Fruit fly (Drosophila melanogaster) whole organism, embryonic: ENCODE results near the gene Sodh2.
A peak's percentile ranks its signal among the peaks of the same experiment; 100 is the strongest.

Experiments used
- Ada2b ChIP-seq: fragments of 200-800 bp; sonication (Bioruptor generic); IDR thresholded peaks from 2 replicates; pipeline ENCODE4 v1.3.6; 2022; ENCODE audit warnings: missing biosample characterization, missing genetic modification characterization
- Awh ChIP-seq: fragments of 200-800 bp; sonication (Bioruptor generic); IDR thresholded peaks from 2 replicates; pipeline ENCODE4, ENCODE4 v1.3.6; 2022; ENCODE audit warnings: missing biosample characterization, missing genetic modification characterization
- Blimp-1 ChIP-seq: fragments of 200-800 bp; sonication (Bioruptor generic); optimal IDR thresholded peaks from 3 replicates; lab custom pipeline; 2018; ENCODE audit warnings: missing biosample characterization, missing genetic modification characterization, mild to moderate bottlenecking, moderate library complexity, missing genetic modification reagents
- CG10267 ChIP-seq: fragments of 200-800 bp; sonication (Bioruptor generic); optimal IDR thresholded peaks from 2 replicates; lab custom pipeline; 2018; ENCODE audit warnings: missing biosample characterization, mild to moderate bottlenecking, missing genetic modification characterization, moderate library complexity
- CG10431 ChIP-seq: fragments of 200-800 bp; sonication (Bioruptor generic); optimal IDR thresholded peaks from 3 replicates; lab custom pipeline; 2018; ENCODE audit warnings: missing biosample characterization, mild to moderate bottlenecking, missing genetic modification characterization
- CG12391 ChIP-seq: fragments of 200-800 bp; sonication (Bioruptor generic); optimal IDR thresholded peaks from 3 replicates; lab custom pipeline; 2018; ENCODE audit warnings: missing biosample characterization, mild to moderate bottlenecking, missing genetic modification characterization, moderate library complexity
- CG15514 ChIP-seq: fragments of 200-800 bp; sonication (Bioruptor generic); optimal IDR thresholded peaks from 3 replicates; lab custom pipeline; 2017; ENCODE audit warnings: missing biosample characterization, missing genetic modification characterization, mild to moderate bottlenecking, moderate library complexity, missing genetic modification reagents
- CG17829 ChIP-seq: fragments of 200-800 bp; optimal IDR thresholded peaks from 2 replicates; lab custom pipeline; 2019; ENCODE audit warnings: missing biosample characterization, mild to moderate bottlenecking, missing genetic modification characterization, moderate library complexity
- CG18011 ChIP-seq: fragments of 200-800 bp; sonication (Bioruptor generic); optimal IDR thresholded peaks from 2 replicates; lab custom pipeline; 2017; ENCODE audit warnings: missing biosample characterization, missing genetic modification characterization, mild to moderate bottlenecking, moderate library complexity, missing genotype
- CG18599 ChIP-seq: fragments of 200-800 bp; sonication (Bioruptor generic); optimal IDR thresholded peaks from 3 replicates; lab custom pipeline; 2017; ENCODE audit warnings: missing biosample characterization, missing genetic modification characterization, mild to moderate bottlenecking, moderate library complexity, missing genetic modification reagents
- CG2129 ChIP-seq: fragments of 200-800 bp; sonication (Bioruptor generic); IDR thresholded peaks from 2 replicates; pipeline ENCODE4 v1.3.6; 2022; ENCODE audit warnings: missing biosample characterization, missing genetic modification characterization; ENCODE audit not compliant: partially characterized antibody
- CG32772 ChIP-seq: fragments of 200-800 bp; sonication (Bioruptor generic); IDR thresholded peaks from 2 replicates; pipeline ENCODE4 v1.3.6; 2022; ENCODE audit warnings: missing biosample characterization, missing genetic modification characterization
- CG4328 ChIP-seq: fragments of 200-800 bp; sonication (Bioruptor generic); optimal IDR thresholded peaks from 3 replicates; lab custom pipeline; 2017; ENCODE audit warnings: missing biosample characterization, missing genetic modification reagents, missing genetic modification characterization
- CG7556 ChIP-seq: fragments of 200-800 bp; sonication (Bioruptor generic); optimal IDR thresholded peaks from 2 replicates; lab custom pipeline; 2017; ENCODE audit warnings: missing biosample characterization, mild to moderate bottlenecking, missing genetic modification characterization
- CG9215 ChIP-seq: fragments of 200-800 bp; sonication (Bioruptor generic); IDR thresholded peaks from 2 replicates; pipeline ENCODE4 v1.3.6; 2022; ENCODE audit warnings: missing biosample characterization, missing genetic modification characterization
- D ChIP-seq, 2 experiments: fragments of 200-800 bp in 1 of 2; fragments of >200 bp in 1 of 2; sonication (Bioruptor generic) in 1 of 2; optimal IDR thresholded peaks; 2 replicates in 1 of 2; 3 replicates in 1 of 2; lab custom pipeline; 2017; ENCODE audit warnings: mild to moderate bottlenecking in 1 of 2, missing biosample characterization in 1 of 2, missing genetic modification characterization in 1 of 2, missing genetic modification reagents in 1 of 2
- D19B ChIP-seq: fragments of 200-800 bp; sonication (Bioruptor generic); optimal IDR thresholded peaks from 2 replicates; lab custom pipeline; 2017; ENCODE audit warnings: missing biosample characterization, mild to moderate bottlenecking, missing genetic modification characterization
- Dad ChIP-seq: fragments of 200-800 bp; sonication (Bioruptor generic); optimal IDR thresholded peaks from 3 replicates; lab custom pipeline; 2016; ENCODE audit warnings: missing biosample characterization, missing genetic modification characterization
- Doc3 ChIP-seq: fragments of 200-800 bp; sonication (Bioruptor generic); IDR thresholded peaks from 3 replicates; pipeline ENCODE4 v1.3.6; 2022; ENCODE audit warnings: missing biosample characterization, missing genetic modification characterization; ENCODE audit not compliant: partially characterized antibody
- HLH3B ChIP-seq: fragments of 200-800 bp; sonication (Bioruptor generic); IDR thresholded peaks from 2 replicates; pipeline ENCODE4 v1.3.6; 2022; ENCODE audit warnings: missing biosample characterization, missing genetic modification characterization
- Hey ChIP-seq: fragments of 200-800 bp; sonication (Bioruptor generic); optimal IDR thresholded peaks from 3 replicates; lab custom pipeline; 2018; ENCODE audit warnings: missing biosample characterization, mild to moderate bottlenecking, missing genetic modification characterization
- Hr39 ChIP-seq: fragments of >200 bp; optimal IDR thresholded peaks from 2 replicates; lab custom pipeline; 2017
- Hsf ChIP-seq: fragments of 200-800 bp; sonication (Bioruptor generic); optimal IDR thresholded peaks from 3 replicates; lab custom pipeline; 2016; ENCODE audit warnings: missing biosample characterization, missing genetic modification characterization
- NC2β ChIP-seq: fragments of 200-800 bp; sonication (Bioruptor generic); optimal IDR thresholded peaks from 2 replicates; lab custom pipeline; 2016; ENCODE audit warnings: missing biosample characterization, missing genetic modification characterization
- Nf-YB ChIP-seq: fragments of 200-800 bp; sonication (Bioruptor generic); optimal IDR thresholded peaks from 3 replicates; lab custom pipeline; 2019; ENCODE audit warnings: missing biosample characterization, mild to moderate bottlenecking, missing genetic modification characterization, moderate library complexity
- Oli ChIP-seq: fragments of 200-800 bp; sonication (Bioruptor generic); optimal IDR thresholded peaks from 2 replicates; lab custom pipeline; 2018; ENCODE audit warnings: missing biosample characterization, mild to moderate bottlenecking, missing genetic modification characterization, moderate library complexity
- Opbp ChIP-seq: fragments of 200-800 bp; sonication (Bioruptor generic); IDR thresholded peaks from 3 replicates; pipeline ENCODE4 v1.3.6; 2022; ENCODE audit warnings: missing biosample characterization, missing genetic modification characterization; ENCODE audit not compliant: partially characterized antibody
- Vsx1 ChIP-seq: fragments of 200-800 bp; sonication (Bioruptor generic); optimal IDR thresholded peaks from 2 replicates; lab custom pipeline; 2017; ENCODE audit warnings: missing biosample characterization, mild to moderate bottlenecking, missing genetic modification characterization, missing genetic modification reagents
- ac ChIP-seq: fragments of 200-800 bp; sonication (Bioruptor generic); optimal IDR thresholded peaks from 3 replicates; lab custom pipeline; 2017; ENCODE audit warnings: missing biosample characterization, mild to moderate bottlenecking, missing genetic modification characterization
- az2 ChIP-seq: fragments of 200-800 bp; sonication (Bioruptor generic); optimal IDR thresholded peaks from 3 replicates; lab custom pipeline; 2016; ENCODE audit warnings: missing biosample characterization, missing genetic modification characterization
- cg ChIP-seq: fragments of 200-800 bp; sonication (Bioruptor generic); optimal IDR thresholded peaks from 3 replicates; lab custom pipeline; 2019; ENCODE audit warnings: missing biosample characterization, mild to moderate bottlenecking, missing genetic modification characterization, moderate library complexity
- disco-r ChIP-seq: fragments of 200-800 bp; sonication (Bioruptor generic); optimal IDR thresholded peaks from 2 replicates; lab custom pipeline; 2016; ENCODE audit warnings: missing biosample characterization, missing genetic modification characterization
- dpn ChIP-seq, 2 experiments: fragments of 200-800 bp; sonication (Bioruptor generic); optimal IDR thresholded peaks; 3 replicates each; lab custom pipeline; 2016; ENCODE audit warnings: missing biosample characterization in 2 of 2, missing genetic modification characterization in 2 of 2
- emc ChIP-seq: fragments of 200-800 bp; sonication (Bioruptor generic); optimal IDR thresholded peaks from 2 replicates; lab custom pipeline; 2016; ENCODE audit warnings: missing biosample characterization, missing genetic modification characterization
- exex ChIP-seq: fragments of 200-800 bp; sonication (Bioruptor generic); optimal IDR thresholded peaks from 4 replicates; lab custom pipeline; 2018; ENCODE audit warnings: missing biosample characterization, mild to moderate bottlenecking, missing genetic modification characterization, moderate library complexity
- gro ChIP-seq: fragments of 200-800 bp; sonication (Bioruptor generic); optimal IDR thresholded peaks from 2 replicates; lab custom pipeline; 2016; ENCODE audit warnings: missing biosample characterization, missing genetic modification characterization
- lmd ChIP-seq: fragments of 200-800 bp; sonication (Bioruptor generic); IDR thresholded peaks from 2 replicates; pipeline ENCODE4 v1.3.6; 2022; ENCODE audit warnings: missing biosample characterization, missing genetic modification characterization
- luna ChIP-seq: fragments of 200-800 bp; sonication (Bioruptor generic); optimal IDR thresholded peaks from 2 replicates; lab custom pipeline; 2016; ENCODE audit warnings: missing biosample characterization, missing genetic modification characterization
- pfk ChIP-seq: fragments of 200-800 bp; sonication (Bioruptor generic); optimal IDR thresholded peaks from 2 replicates; lab custom pipeline; 2018; ENCODE audit warnings: missing biosample characterization, mild to moderate bottlenecking, missing genetic modification characterization, moderate library complexity
- pho ChIP-seq: fragments of 200-800 bp; sonication (Bioruptor generic); optimal IDR thresholded peaks from 2 replicates; lab custom pipeline; 2016; ENCODE audit warnings: missing biosample characterization, missing genetic modification characterization
- psq ChIP-seq: fragments of 200-800 bp; sonication (Bioruptor generic); optimal IDR thresholded peaks from 2 replicates; lab custom pipeline; 2017; ENCODE audit warnings: missing biosample characterization, missing genetic modification characterization
- pzg ChIP-seq: fragments of 200-800 bp; sonication (Bioruptor generic); optimal IDR thresholded peaks from 3 replicates; lab custom pipeline; 2018; ENCODE audit warnings: missing biosample characterization, mild to moderate bottlenecking, missing genetic modification characterization, moderate library complexity
- repo ChIP-seq: fragments of 200-800 bp; sonication (Bioruptor generic); optimal IDR thresholded peaks from 2 replicates; lab custom pipeline; 2016; ENCODE audit warnings: missing biosample characterization, missing genetic modification characterization
- rib ChIP-seq: fragments of 200-800 bp; sonication (Bioruptor generic); IDR thresholded peaks from 2 replicates; pipeline ENCODE4 v1.3.6; 2022; ENCODE audit warnings: missing biosample characterization, missing genetic modification characterization
- seq ChIP-seq: fragments of 200-800 bp; sonication (Bioruptor generic); IDR thresholded peaks from 2 replicates; pipeline ENCODE4 v1.3.6; 2022; ENCODE audit warnings: missing biosample characterization, missing genetic modification characterization
- sima ChIP-seq: fragments of 200-800 bp; sonication (Bioruptor generic); optimal IDR thresholded peaks from 2 replicates; lab custom pipeline; 2016; ENCODE audit warnings: missing biosample characterization, missing genetic modification characterization
- sna ChIP-seq: fragments of 200-800 bp; sonication (Bioruptor generic); IDR thresholded peaks from 2 replicates; pipeline ENCODE4 v1.3.6; 2022; ENCODE audit warnings: missing biosample characterization, missing genetic modification characterization; ENCODE audit not compliant: partially characterized antibody
- sqz ChIP-seq: fragments of 200-800 bp; sonication (Bioruptor generic); optimal IDR thresholded peaks from 3 replicates; lab custom pipeline; 2018; ENCODE audit warnings: missing biosample characterization, mild to moderate bottlenecking, missing genetic modification characterization
- stc ChIP-seq: fragments of 200-800 bp; sonication (Bioruptor generic); IDR thresholded peaks from 2 replicates; pipeline ENCODE4 v1.3.6; 2022; ENCODE audit warnings: missing biosample characterization, missing genetic modification characterization
- zen2 ChIP-seq: fragments of 200-800 bp; sonication (Bioruptor generic); IDR thresholded peaks from 3 replicates; pipeline ENCODE4 v1.3.6; 2022; ENCODE audit warnings: missing biosample characterization, missing genetic modification characterization; ENCODE audit not compliant: partially characterized antibody

Gene Sodh2

dm6 chr3R:10854243-10854874 lies 21.8 kb upstream of the Sodh2 start, which contains the start of the genes CG6567 and CG4511 (continued):
- TF ChIP-seq lmd (GFP tag; lab: Robert Waterston, UW) (no peak), D (optimal IDR thresholded peaks at IDR 0.05; lab: Kevin White, UChicago) (no peak), D (GFP tag; optimal IDR thresholded peaks at IDR 0.05; lab: Kevin White, UChicago) (no peak), sna (GFP tag; lab: Robert Waterston, UW) (no peak), seq (no peak), CG32772 (GFP tag; lab: Robert Waterston, UW) (no peak), gro (GFP tag; lab: Kevin White, UChicago) (no peak), CG17829 (tag; lab: Kevin White, UChicago) (peak; percentile 50), CG18011 (GFP tag; lab: Kevin White, UChicago) (no peak), Hsf (GFP tag; lab: Kevin White, UChicago) (no peak), CG18599 (GFP tag; lab: Kevin White, UChicago) (no peak), CG12391 (tag; lab: Kevin White, UChicago) (no peak), dpn (GFP tag; optimal IDR thresholded peaks at IDR 0.05; lab: Kevin White, UChicago) (no peak), Nf-YB (GFP tag; lab: Kevin White, UChicago) (no peak), CG10431 (GFP tag; lab: Kevin White, UChicago) (no peak), CG2129 (no peak), CG10267 (tag; lab: Kevin White, UChicago) (peak; percentile 8), Opbp (GFP tag; lab: Robert Waterston, UW) (no peak), Blimp-1 (GFP tag; lab: Kevin White, UChicago) (no peak), CG15514 (GFP tag; lab: Kevin White, UChicago) (peak; percentile 44), ac (GFP tag; lab: Kevin White, UChicago) (no peak), CG9215 (no peak), D19B (no peak), Hey (tag; lab: Kevin White, UChicago) (no peak), psq (GFP tag; lab: Kevin White, UChicago) (no peak), Ada2b (GFP tag; lab: Robert Waterston, UW) (no peak), stc (GFP tag; lab: Robert Waterston, UW) (no peak), NC2β (GFP tag; lab: Kevin White, UChicago) (peak; percentile 9), repo (GFP tag; lab: Kevin White, UChicago) (no peak), Doc3 (no peak), sqz (GFP tag; lab: Kevin White, UChicago) (no peak), emc (GFP tag; lab: Kevin White, UChicago) (no peak), CG4328 (GFP tag; lab: Kevin White, UChicago) (no peak), disco-r (GFP tag; lab: Kevin White, UChicago) (no peak), pzg (GFP tag; lab: Kevin White, UChicago) (peak; percentile 80), Hr39 (lab: Kevin White, UChicago) (no peak), Awh (GFP tag; lab: Robert Waterston, UW) (no peak), luna (GFP tag; lab: Kevin White, UChicago) (no peak), pho (GFP tag; lab: Kevin White, UChicago) (no peak), cg (GFP tag; lab: Kevin White, UChicago) (peak; percentile 81), Oli (no peak), HLH3B (GFP tag; lab: Robert Waterston, UW) (no peak), CG7556 (no peak), Vsx1 (no peak), rib (GFP tag; lab: Robert Waterston, UW) (no peak), zen2 (GFP tag; lab: Robert Waterston, UW) (no peak), Dad (no peak), pfk (no peak), sima (no peak), exex (no peak), az2 (no peak)
